Fruit fly (Drosophila melanogaster) whole organism, embryonic: Measurements from ENCODE around the gene IFT54.

Source experiments
- Atf-2 ChIP-seq: fragments of 200-800 bp; sonication (Bioruptor generic); optimal IDR thresholded peaks from 2 replicates; lab custom pipeline; 2016; ENCODE audit warnings: missing biosample characterization, missing genetic modification characterization
- B-H1 ChIP-seq: fragments of 200-800 bp; sonication (Bioruptor generic); IDR thresholded peaks from 3 replicates; pipeline ENCODE4 v1.3.6; 2022; ENCODE audit warnings: missing biosample characterization, missing genetic modification characterization
- BEAF-32 ChIP-seq: fragments of 200-800 bp; sonication (Bioruptor generic); optimal IDR thresholded peaks from 3 replicates; lab custom pipeline; 2017; ENCODE audit warnings: missing biosample characterization, missing genetic modification characterization, mild to moderate bottlenecking, moderate library complexity, missing genetic modification reagents
- Bteb2 ChIP-seq: fragments of 200-800 bp; sonication (Bioruptor generic); optimal IDR thresholded peaks from 2 replicates; lab custom pipeline; 2016; ENCODE audit warnings: missing biosample characterization, missing genetic modification characterization
- CG1024 ChIP-seq: fragments of 200-800 bp; sonication (Bioruptor generic); IDR thresholded peaks from 2 replicates; pipeline ENCODE4 v1.3.6; 2022; ENCODE audit warnings: missing biosample characterization, missing genetic modification characterization
- CG10431 ChIP-seq: fragments of 200-800 bp; sonication (Bioruptor generic); optimal IDR thresholded peaks from 3 replicates; lab custom pipeline; 2018; ENCODE audit warnings: missing biosample characterization, mild to moderate bottlenecking, missing genetic modification characterization
- CG10654 ChIP-seq: fragments of 200-800 bp; sonication (Bioruptor generic); optimal IDR thresholded peaks from 2 replicates; lab custom pipeline; 2016; ENCODE audit warnings: missing biosample characterization, missing genetic modification characterization
- CG11456 ChIP-seq: fragments of 200-800 bp; sonication (Bioruptor generic); IDR thresholded peaks from 3 replicates; pipeline ENCODE4 v1.3.6; 2022; ENCODE audit warnings: missing biosample characterization, missing genetic modification characterization
- CG13123 ChIP-seq: fragments of 200-800 bp; sonication (Bioruptor generic); optimal IDR thresholded peaks from 2 replicates; lab custom pipeline; 2016; ENCODE audit warnings: missing biosample characterization, missing genetic modification characterization
- CG14014 ChIP-seq: fragments of 200-800 bp; sonication (Bioruptor generic); IDR thresholded peaks from 2 replicates; pipeline ENCODE4 v1.3.6; 2022; ENCODE audit warnings: missing biosample characterization, missing genetic modification characterization
- CG17385 ChIP-seq: fragments of 200-800 bp; sonication (Bioruptor generic); optimal IDR thresholded peaks from 3 replicates; lab custom pipeline; 2018; ENCODE audit warnings: missing biosample characterization, mild to moderate bottlenecking, missing genetic modification characterization
- CG31224 ChIP-seq: fragments of 200-800 bp; sonication (Bioruptor generic); IDR thresholded peaks from 2 replicates; pipeline ENCODE4 v1.3.6; 2022; ENCODE audit warnings: missing biosample characterization, missing genetic modification characterization
- CG32767 ChIP-seq: fragments of 200-800 bp; sonication (Bioruptor generic); IDR thresholded peaks from 2 replicates; pipeline ENCODE4 v1.3.6; 2022; ENCODE audit warnings: missing biosample characterization, missing genetic modification characterization
- CG33557 ChIP-seq: fragments of 200-800 bp; sonication (Bioruptor generic); optimal IDR thresholded peaks from 2 replicates; lab custom pipeline; 2019; ENCODE audit warnings: missing biosample characterization, mild to moderate bottlenecking, missing genetic modification characterization, moderate library complexity
- CG4617 ChIP-seq: fragments of 200-800 bp; sonication (Bioruptor generic); optimal IDR thresholded peaks from 3 replicates; lab custom pipeline; 2016; ENCODE audit warnings: missing biosample characterization, missing genetic modification characterization, borderline replicate concordance
- CG7271 ChIP-seq: fragments of 200-800 bp; sonication (Bioruptor generic); optimal IDR thresholded peaks from 2 replicates; lab custom pipeline; 2018; ENCODE audit warnings: missing biosample characterization, mild to moderate bottlenecking, missing genetic modification characterization, moderate library complexity
- CG7786 ChIP-seq: fragments of 200-800 bp; sonication (Bioruptor generic); optimal IDR thresholded peaks from 2 replicates; lab custom pipeline; 2016; ENCODE audit warnings: missing biosample characterization, missing genetic modification characterization
- CG7963 ChIP-seq: fragments of 200-800 bp; sonication (Bioruptor generic); IDR thresholded peaks from 3 replicates; pipeline ENCODE4 v1.3.6; 2022; ENCODE audit warnings: missing biosample characterization, missing genetic modification characterization; ENCODE audit not compliant: partially characterized antibody
- CG8359 ChIP-seq: fragments of 200-800 bp; sonication (Bioruptor generic); optimal IDR thresholded peaks from 2 replicates; lab custom pipeline; 2017; ENCODE audit warnings: missing biosample characterization, mild to moderate bottlenecking, missing genetic modification characterization, borderline replicate concordance
- CG9727 ChIP-seq: fragments of 200-800 bp; sonication (Bioruptor generic); optimal IDR thresholded peaks from 3 replicates; lab custom pipeline; 2017; ENCODE audit warnings: missing biosample characterization, mild to moderate bottlenecking, missing genetic modification characterization
- CG9876 ChIP-seq: fragments of 200-800 bp; sonication (Bioruptor generic); optimal IDR thresholded peaks from 2 replicates; lab custom pipeline; 2016; ENCODE audit warnings: missing biosample characterization, missing genetic modification characterization
- CrebB ChIP-seq: fragments of 200-800 bp; sonication (Bioruptor generic); optimal IDR thresholded peaks from 3 replicates; lab custom pipeline; 2018; ENCODE audit warnings: missing biosample characterization, mild to moderate bottlenecking, missing genetic modification characterization
- Doc3 ChIP-seq: fragments of 200-800 bp; sonication (Bioruptor generic); IDR thresholded peaks from 3 replicates; pipeline ENCODE4 v1.3.6; 2022; ENCODE audit warnings: missing biosample characterization, missing genetic modification characterization; ENCODE audit not compliant: partially characterized antibody
- Fer1 ChIP-seq: fragments of 200-800 bp; sonication (Bioruptor generic); optimal IDR thresholded peaks from 2 replicates; lab custom pipeline; 2017; ENCODE audit warnings: missing biosample characterization, mild to moderate bottlenecking, missing genetic modification characterization
- Gug ChIP-seq: fragments of 200-800 bp; sonication (Bioruptor generic); IDR thresholded peaks from 4 replicates; pipeline ENCODE4 v1.3.6; 2022; ENCODE audit warnings: missing biosample characterization, missing genetic modification characterization
- Hr39 ChIP-seq: fragments of >200 bp; optimal IDR thresholded peaks from 2 replicates; lab custom pipeline; 2017
- Jarid2 ChIP-seq: fragments of 200-800 bp; sonication (Bioruptor generic); optimal IDR thresholded peaks from 3 replicates; lab custom pipeline; 2017; ENCODE audit warnings: mild to moderate bottlenecking, missing biosample characterization, missing genetic modification reagents, missing genetic modification characterization
- MESR4 ChIP-seq: fragments of 200-800 bp; sonication (Bioruptor generic); optimal IDR thresholded peaks from 2 replicates; lab custom pipeline; 2018; ENCODE audit warnings: missing biosample characterization, mild to moderate bottlenecking, missing genetic modification characterization, moderate library complexity
- Mes4 ChIP-seq: fragments of 200-800 bp; sonication (Bioruptor generic); optimal IDR thresholded peaks from 2 replicates; lab custom pipeline; 2016; ENCODE audit warnings: missing biosample characterization, missing genetic modification characterization
- Mrtf ChIP-seq: fragments of 200-800 bp; sonication (Bioruptor generic); IDR thresholded peaks from 3 replicates; pipeline ENCODE4 v1.3.6; 2022; ENCODE audit warnings: missing biosample characterization, missing genetic modification characterization
- Nf-YC ChIP-seq: fragments of 200-800 bp; optimal IDR thresholded peaks from 3 replicates; lab custom pipeline; 2019; ENCODE audit warnings: missing biosample characterization, mild to moderate bottlenecking, missing genetic modification characterization, moderate library complexity
- PHDP ChIP-seq: fragments of 200-800 bp; sonication (Bioruptor generic); optimal IDR thresholded peaks from 3 replicates; lab custom pipeline; 2018; ENCODE audit warnings: missing biosample characterization, mild to moderate bottlenecking, missing genetic modification characterization, moderate library complexity
- Rfx ChIP-seq: fragments of 200-800 bp; sonication (Bioruptor generic); IDR thresholded peaks from 2 replicates; pipeline ENCODE4 v1.3.6; 2022; ENCODE audit warnings: missing biosample characterization, missing genetic modification characterization
- Sry-δ ChIP-seq: fragments of 200-800 bp; sonication (Bioruptor generic); optimal IDR thresholded peaks from 2 replicates; lab custom pipeline; 2016; ENCODE audit warnings: missing biosample characterization, missing genetic modification characterization
- Trl ChIP-seq, 3 experiments: fragments of >200 bp in 2 of 3; fragments of 200-800 bp in 1 of 3; sonication (Bioruptor generic) in 1 of 3; optimal IDR thresholded peaks; 2 replicates in 1 of 3; 3 replicates in 2 of 3; lab custom pipeline; 2016 to 2017; ENCODE audit warnings: missing biosample characterization in 1 of 3, missing genetic modification characterization in 1 of 3
- btn ChIP-seq: fragments of 200-800 bp; sonication (Bioruptor generic); optimal IDR thresholded peaks from 2 replicates; lab custom pipeline; 2016; ENCODE audit warnings: missing biosample characterization, missing genetic modification characterization
- croc ChIP-seq: fragments of 200-800 bp; sonication (Bioruptor generic); conservative IDR thresholded peaks from 3 replicates; pipeline ENCODE4 v1.3.6; 2022; ENCODE audit warnings: missing biosample characterization, missing genetic modification characterization
- eyg ChIP-seq: fragments of 200-800 bp; sonication (Bioruptor generic); optimal IDR thresholded peaks from 3 replicates; lab custom pipeline; 2016; ENCODE audit warnings: missing biosample characterization, missing genetic modification characterization
- fd96Cb ChIP-seq: fragments of 200-800 bp; sonication (Bioruptor generic); optimal IDR thresholded peaks from 2 replicates; lab custom pipeline; 2018; ENCODE audit warnings: missing biosample characterization, mild to moderate bottlenecking, missing genetic modification characterization, moderate library complexity
- kay ChIP-seq: fragments of 200-800 bp; sonication (Bioruptor generic); optimal IDR thresholded peaks from 2 replicates; lab custom pipeline; 2016; ENCODE audit warnings: missing biosample characterization, missing genetic modification characterization
- nom ChIP-seq: fragments of 200-800 bp; sonication (Bioruptor generic); optimal IDR thresholded peaks from 2 replicates; lab custom pipeline; 2017; ENCODE audit warnings: missing biosample characterization, missing genetic modification characterization, mild to moderate bottlenecking, moderate library complexity, missing genetic modification reagents
- onecut ChIP-seq: fragments of 200-800 bp; sonication (Bioruptor generic); IDR thresholded peaks from 2 replicates; pipeline ENCODE4 v1.3.6; 2022; ENCODE audit warnings: missing biosample characterization, missing genetic modification characterization
- pfk ChIP-seq: fragments of 200-800 bp; sonication (Bioruptor generic); optimal IDR thresholded peaks from 2 replicates; lab custom pipeline; 2018; ENCODE audit warnings: missing biosample characterization, mild to moderate bottlenecking, missing genetic modification characterization, moderate library complexity
- pnt ChIP-seq: fragments of 200-800 bp; sonication (Bioruptor generic); optimal IDR thresholded peaks from 3 replicates; lab custom pipeline; 2016; ENCODE audit warnings: missing biosample characterization, missing genetic modification characterization
- prd ChIP-seq, 3 experiments: fragments of >200 bp in 2 of 3; fragments of 200-800 bp in 1 of 3; sonication (Bioruptor generic) in 1 of 3; optimal IDR thresholded peaks in 2 of 3; IDR thresholded peaks in 1 of 3; 2 replicates in 2 of 3; 3 replicates in 1 of 3; pipeline versions ENCODE4 v1.3.6 to Lab custom; 2017 to 2022; ENCODE audit warnings: missing biosample characterization in 1 of 3, missing genetic modification characterization in 1 of 3
- pros ChIP-seq: fragments of 200-800 bp; sonication (Bioruptor generic); optimal IDR thresholded peaks from 3 replicates; lab custom pipeline; 2019; ENCODE audit warnings: missing biosample characterization, mild to moderate bottlenecking, missing genetic modification characterization, moderate library complexity
- sim ChIP-seq: fragments of 200-800 bp; sonication (Bioruptor generic); IDR thresholded peaks from 2 replicates; pipeline ENCODE4 v1.3.6; 2022; ENCODE audit warnings: missing biosample characterization, missing genetic modification characterization
- sna ChIP-seq: fragments of 200-800 bp; sonication (Bioruptor generic); IDR thresholded peaks from 2 replicates; pipeline ENCODE4 v1.3.6; 2022; ENCODE audit warnings: missing biosample characterization, missing genetic modification characterization; ENCODE audit not compliant: partially characterized antibody
- ssp ChIP-seq: fragments of 200-800 bp; sonication (Bioruptor generic); IDR thresholded peaks from 2 replicates; pipeline ENCODE4 v1.3.6; 2022; ENCODE audit warnings: missing biosample characterization, missing genetic modification characterization
- wek ChIP-seq: fragments of 200-800 bp; sonication (Bioruptor generic); optimal IDR thresholded peaks from 3 replicates; lab custom pipeline; 2018; ENCODE audit warnings: missing biosample characterization, mild to moderate bottlenecking, missing genetic modification characterization, moderate library complexity

IFT54 gene

DNA sequence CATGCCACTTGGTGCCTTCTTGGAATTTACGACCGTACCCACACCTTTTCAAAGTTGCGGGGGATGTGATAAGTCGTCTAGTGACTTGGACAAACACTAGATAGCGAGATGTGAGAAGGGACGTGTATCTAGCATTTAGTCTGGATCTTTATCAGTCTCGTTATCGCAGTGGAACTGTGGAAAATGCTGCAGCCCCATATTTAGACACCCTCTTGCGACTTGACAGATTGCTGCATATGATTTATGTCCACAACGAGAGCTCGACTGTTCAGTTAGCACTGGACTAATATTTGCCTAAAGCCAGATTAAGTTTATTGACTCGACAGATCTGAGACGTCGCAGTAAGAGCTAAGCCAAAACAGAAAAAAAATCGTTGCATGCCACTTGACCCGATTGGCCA lies 2.3 kb upstream of the IFT54 start (continued):
- TF ChIP-seq CG7786 (no peak), CG33557 (peak; percentile 21), CG8359 (GFP tag; lab: Kevin White, UChicago) (peak; percentile 23), MESR4 (no peak), Sry-δ (GFP tag; lab: Kevin White, UChicago) (no peak), Mrtf (GFP tag; lab: Robert Waterston, UW) (no peak), nom (GFP tag; lab: Kevin White, UChicago) (no peak), CG9876 (GFP tag; lab: Kevin White, UChicago) (no peak), CG10654 (GFP tag; lab: Kevin White, UChicago) (no peak), B-H1 (GFP tag; lab: Robert Waterston, UW) (no peak), btn (no peak), prd (optimal IDR thresholded peaks at IDR 0.05; lab: Kevin White, UChicago) (no peak), prd (GFP tag; IDR thresholded peaks at IDR 0.05; lab: Robert Waterston, UW) (no peak), BEAF-32 (GFP tag; lab: Kevin White, UChicago) (no peak), CG11456 (GFP tag; lab: Robert Waterston, UW) (no peak), Atf-2 (GFP tag; lab: Kevin White, UChicago) (no peak), wek (GFP tag; lab: Kevin White, UChicago) (peak; percentile 45), pfk (GFP tag; lab: Kevin White, UChicago) (no peak), Doc3 (no peak), CG1024 (0 out of 2 replicates have a peak, but pooled peaks have one; percentile 30), CG31224 (GFP tag; lab: Robert Waterston, UW) (no peak), CG7963 (GFP tag; lab: Robert Waterston, UW) (no peak), onecut (GFP tag; lab: Robert Waterston, UW) (no peak; the same call in none of the 2 replicates), CG13123 (GFP tag; lab: Kevin White, UChicago) (no peak), fd96Cb (tag; lab: Kevin White, UChicago) (no peak), CG14014 (GFP tag; lab: Robert Waterston, UW) (0 out of 2 replicates have a peak, but pooled peaks have one; percentile 17), Nf-YC (tag; lab: Kevin White, UChicago) (no peak), pros (peak; percentile 85), CG10431 (peak; percentile 47), CG7271 (tag; lab: Kevin White, UChicago) (no peak), pnt (GFP tag; lab: Kevin White, UChicago) (no peak), Trl (optimal IDR thresholded peaks at IDR 0.05; lab: Kevin White, UChicago) (no peak), Trl (GFP tag; optimal IDR thresholded peaks at IDR 0.05; lab: Kevin White, UChicago) (no peak), PHDP (peak; percentile 46), sna (no peak), Hr39 (lab: Kevin White, UChicago) (no peak), Mes4 (GFP tag; lab: Kevin White, UChicago) (no peak), Gug (GFP tag; lab: Robert Waterston, UW) (no peak), CG17385 (peak; percentile 26), CG32767 (GFP tag; lab: Robert Waterston, UW) (no peak), Rfx (GFP tag; lab: Robert Waterston, UW) (no peak), CrebB (peak; percentile 16), croc (GFP tag; lab: Robert Waterston, UW) (no peak), Jarid2 (GFP tag; lab: Kevin White, UChicago) (peak; percentile 27), kay (GFP tag; lab: Kevin White, UChicago) (no peak), Fer1 (GFP tag; lab: Kevin White, UChicago) (peak; percentile 62), CG4617 (GFP tag; lab: Kevin White, UChicago) (no peak), Bteb2 (GFP tag; lab: Kevin White, UChicago) (no peak), sim (no peak), eyg (GFP tag; lab: Kevin White, UChicago) (no peak), CG9727 (GFP tag; lab: Kevin White, UChicago) (peak; percentile 6), ssp (GFP tag; lab: Robert Waterston, UW) (no peak)
